Fruit fly (Drosophila melanogaster): ENCODE measurements around the gene RecQ5.

The RecQ5 gene

dm6 chr3L:14673740-14674463 lies 42.0 kb upstream of the RecQ5 start (continued):
- peak; percentile 13 for TF ChIP-seq CG11504 (tag; optimal IDR thresholded peaks at IDR 0.05)
- TF ChIP-seq zen (tag; optimal IDR thresholded peaks at IDR 0.05) = peak; percentile 4
- no peak for TF ChIP-seq CG8089 (GFP tag; optimal IDR thresholded peaks at IDR 0.05)
- TF ChIP-seq vnd (GFP tag; IDR thresholded peaks at IDR 0.05; ENCODE audit: partially characterized antibody) = peak; percentile 56; the same call in 2 of the 3 replicates
- peak; percentile 2 for TF ChIP-seq CG10147 (GFP tag; optimal IDR thresholded peaks at IDR 0.05)
- TF ChIP-seq salm (tag; optimal IDR thresholded peaks at IDR 0.05) = peak; percentile 10
- TF ChIP-seq tna (GFP tag; IDR thresholded peaks at IDR 0.05; ENCODE audit: partially characterized antibody) = peak; percentile 77
- TF ChIP-seq klu (GFP tag; IDR thresholded peaks at IDR 0.05) = no peak
- peak; percentile 100 for TF ChIP-seq CG31365 (tag; optimal IDR thresholded peaks at IDR 0.05)
- peak; percentile 52 for TF ChIP-seq Fer1 (GFP tag; optimal IDR thresholded peaks at IDR 0.05)
- peak; percentile 67; the same call in 1 of the 2 replicates for TF ChIP-seq CG13287 (GFP tag; IDR thresholded peaks at IDR 0.05; ENCODE audit: partially characterized antibody)
- 0 out of 3 replicates have a peak, but pooled peaks have one; percentile 21 for TF ChIP-seq C15 (GFP tag; IDR thresholded peaks at IDR 0.05)
- no peak for TF ChIP-seq her (GFP tag; optimal IDR thresholded peaks at IDR 0.05)
- peak; percentile 7 for TF ChIP-seq sug (tag; optimal IDR thresholded peaks at IDR 0.05)
- TF ChIP-seq vvl (GFP tag; IDR thresholded peaks at IDR 0.05) = peak; percentile 9; the same call in 1 of the 2 replicates
- TF ChIP-seq CG14860 (GFP tag; IDR thresholded peaks at IDR 0.05; ENCODE audit: partially characterized antibody) = peak; percentile 76
- peak; percentile 29 for TF ChIP-seq CG8290 (GFP tag; optimal IDR thresholded peaks at IDR 0.05)
- peak in 1 of 2 experiments; percentile 71 for TF ChIP-seq CG8290 (tag; optimal IDR thresholded peaks at IDR 0.05)
- TF ChIP-seq CG1603 (tag; optimal IDR thresholded peaks at IDR 0.05) = peak; percentile 5
- 0 out of 2 replicates have a peak, but pooled peaks have one; percentile 33 for TF ChIP-seq hbn (GFP tag; IDR thresholded peaks at IDR 0.05; ENCODE audit: partially characterized antibody)
- TF ChIP-seq kni (GFP tag; optimal IDR thresholded peaks at IDR 0.05) = peak; percentile 41
- peak; percentile 35 for TF ChIP-seq yki (optimal IDR thresholded peaks at IDR 0.05)
- TF ChIP-seq lola (GFP tag; optimal IDR thresholded peaks at IDR 0.05) = peak in 1 of 3 experiments; percentile 71
- no peak for TF ChIP-seq danr (GFP tag; IDR thresholded peaks at IDR 0.05)
- peak; percentile 17 for TF ChIP-seq nom (GFP tag; optimal IDR thresholded peaks at IDR 0.05)
- TF ChIP-seq CG7745 (tag; optimal IDR thresholded peaks at IDR 0.05) = no peak
- peak; percentile 100 for TF ChIP-seq Bdp1 (GFP tag; optimal IDR thresholded peaks at IDR 0.05)
- peak; percentile 91 for TF ChIP-seq bbx (GFP tag; IDR thresholded peaks at IDR 0.05; ENCODE audit: partially characterized antibody)
- TF ChIP-seq sens (GFP tag) = peak; percentile 82
- TF ChIP-seq Bgb (GFP tag; IDR thresholded peaks at IDR 0.05; ENCODE audit: partially characterized antibody) = peak; percentile 87
- peak; percentile 3 for TF ChIP-seq ftz-f1 (GFP tag; optimal IDR thresholded peaks at IDR 0.05)
- TF ChIP-seq aop (GFP tag; IDR thresholded peaks at IDR 0.05) = 0 out of 2 replicates have a peak, but pooled peaks have one; percentile 27
- no peak for TF ChIP-seq Sin3A (optimal IDR thresholded peaks at IDR 0.05)
- TF ChIP-seq Xbp1 (GFP tag; optimal IDR thresholded peaks at IDR 0.05) = no peak

- TF ChIP-seq Dip2 (GFP tag; IDR thresholded peaks at IDR 0.05) (no peak), CG9797 (GFP tag; optimal IDR thresholded peaks at IDR 0.05) (no peak), CG17361 (GFP tag; IDR thresholded peaks at IDR 0.05) (no peak), Pdp1 (GFP tag; optimal IDR thresholded peaks at IDR 0.05) (peak in 1 of 2 experiments; percentile 16), pzg (GFP tag; optimal IDR thresholded peaks at IDR 0.05) (no peak), chm (GFP tag; IDR thresholded peaks at IDR 0.05) (peak; percentile 24; the same call in 1 of the 2 replicates), PHDP (tag; optimal IDR thresholded peaks at IDR 0.05) (peak; percentile 28), CG18262 (tag; optimal IDR thresholded peaks at IDR 0.05) (no peak), Mad (GFP tag; optimal IDR thresholded peaks at IDR 0.05) (no peak), CG11456 (GFP tag; IDR thresholded peaks at IDR 0.05) (no peak), CG4424 (GFP tag; optimal IDR thresholded peaks at IDR 0.05) (no peak), wor (GFP tag; IDR thresholded peaks at IDR 0.05) (no peak), pita (GFP tag; optimal IDR thresholded peaks at IDR 0.05) (no peak), gro (GFP tag; optimal IDR thresholded peaks at IDR 0.05) (no peak), CG14667 (GFP tag; IDR thresholded peaks at IDR 0.05) (no peak), Oaz (GFP tag; IDR thresholded peaks at IDR 0.05) (no peak)
Observed at dm6 chr3L:14672387-14673110, 40.7 kb upstream of the RecQ5 start, which contains the start of the genes CG43121 and ome. Gene CG43121, minus strand, starts transcription at chr3L:14672437. Gene ome, plus strand, starts transcription at chr3L:14672839.
